Worm (Caenorhabditis elegans): ENCODE data around the gene copz-1.

ce11 chrII:10894996-10895395 lies 22.3 kb downstream of the copz-1 start, which contains the start of gene sra-10:
- TF ChIP-seq him-1 (tag; optimal IDR thresholded peaks at IDR 0.05) (no peak), W03F9.2 (tag; optimal IDR thresholded peaks at IDR 0.05) (no peak), dao-5 (tag; optimal IDR thresholded peaks at IDR 0.05) (no peak)

All from whole organism, L4/young adult.